Fruit fly (Drosophila melanogaster) whole organism, wandering third instar larva: ENCODE data around the gene CG32305.

ENCODE experiments used
- Sp1 ChIP-seq: fragments of 200-800 bp; sonication (Bioruptor generic); optimal IDR thresholded peaks from 3 replicates; lab custom pipeline; 2019; ENCODE audit warnings: missing biosample characterization, mild to moderate bottlenecking, missing genetic modification characterization, moderate library complexity
- dl ChIP-seq, 2 experiments: fragments of 175-275, 200-275 bp in 1 of 2; fragments of 200-275 bp in 1 of 2; sonication (Bioruptor generic); optimal IDR thresholded peaks; lab custom pipeline; 2018; ENCODE audit warnings: mild to moderate bottlenecking in 2 of 2, missing biosample characterization in 2 of 2, missing genetic modification characterization in 2 of 2, moderate library complexity in 2 of 2; ENCODE audit not compliant: partially characterized antibody in 2 of 2, insufficient read depth in 1 of 2
- foxo ChIP-seq, 2 experiments: fragments of 200-800 bp; sonication (Bioruptor generic); optimal IDR thresholded peaks; 2 replicates in 1 of 2; 3 replicates in 1 of 2; lab custom pipeline; 2016 to 2017; ENCODE audit warnings: missing biosample characterization in 2 of 2, missing genetic modification characterization in 2 of 2
- fru ChIP-seq: fragments of 200-800 bp; sonication (Bioruptor generic); optimal IDR thresholded peaks from 3 replicates; lab custom pipeline; 2016; ENCODE audit warnings: missing biosample characterization, mild to moderate bottlenecking, missing genetic modification characterization
- sv ChIP-seq: fragments of 200-800 bp; sonication (Bioruptor generic); optimal IDR thresholded peaks from 3 replicates; lab custom pipeline; 2016; ENCODE audit warnings: missing biosample characterization, missing genetic modification characterization
- usp ChIP-seq: fragments of >200 bp; optimal IDR thresholded peaks from 2 replicates; lab custom pipeline; 2017; ENCODE audit warnings: missing biosample characterization, missing genetic modification characterization

DNA sequence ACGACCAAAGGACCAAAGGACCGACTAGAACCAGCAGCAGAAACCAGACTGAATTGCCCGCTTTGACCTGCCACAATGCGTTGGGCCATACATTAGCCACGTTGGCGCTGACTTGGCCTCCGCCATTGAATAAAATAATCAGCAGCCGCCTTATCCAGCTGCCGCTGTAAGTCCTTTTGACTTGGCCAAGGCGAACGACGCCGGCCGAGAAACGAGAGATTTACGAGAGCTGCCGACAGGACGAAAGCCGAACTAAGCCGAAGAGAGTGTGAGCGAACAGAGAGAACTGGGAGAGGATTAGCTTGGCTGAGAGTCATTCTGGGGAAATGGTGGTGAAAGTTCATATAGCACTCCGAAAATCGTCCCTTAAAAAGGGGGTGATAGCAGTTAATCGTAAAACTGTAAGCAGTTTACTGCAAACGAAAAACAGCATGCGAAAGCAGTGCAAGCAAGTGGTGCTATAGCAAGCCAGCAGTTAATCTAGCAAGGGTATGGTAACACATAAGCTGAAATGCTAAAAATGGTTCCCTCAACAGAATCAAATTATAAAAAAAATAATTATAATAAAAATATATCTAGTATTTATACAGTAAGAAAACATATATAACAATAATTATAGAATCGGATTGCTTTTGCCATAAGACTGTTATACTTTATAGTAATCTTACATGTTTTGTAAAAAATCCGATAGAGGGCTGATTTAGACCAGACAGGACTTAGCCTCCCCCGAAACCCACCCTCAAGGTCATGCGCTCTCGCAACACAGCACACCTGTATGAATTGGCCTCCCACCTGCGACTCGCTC, 19.9 kb upstream of the CG32305 start:
- TF ChIP-seq sv (no peak), fru (GFP tag; lab: Kevin White, UChicago) (no peak), dl (GFP tag; optimal IDR thresholded peaks at IDR 0.05; lab: Kevin White, UChicago; ENCODE audit: insufficient read depth in 1 of 2, partially characterized antibody in 2 of 2) (no peak), Sp1 (GFP tag; lab: Kevin White, UChicago) (no peak), usp (GFP tag; lab: Kevin White, UChicago) (no peak), foxo (GFP tag; optimal IDR thresholded peaks at IDR 0.05; lab: Kevin White, UChicago) (no peak)
